Fruit fly (Drosophila melanogaster) whole organism, embryonic: ENCODE results near the gene gw.

Experiments
- Adf1 ChIP-seq: fragments of 200-800 bp; sonication (Bioruptor generic); IDR thresholded peaks from 2 replicates; pipeline ENCODE4 v1.3.6; 2022; ENCODE audit warnings: missing biosample characterization, missing genetic modification characterization
- B-H1 ChIP-seq: fragments of 200-800 bp; sonication (Bioruptor generic); IDR thresholded peaks from 3 replicates; pipeline ENCODE4 v1.3.6; 2022; ENCODE audit warnings: missing biosample characterization, missing genetic modification characterization
- BtbVII ChIP-seq: fragments of 200-800 bp; sonication (Bioruptor generic); optimal IDR thresholded peaks from 3 replicates; lab custom pipeline; 2017; ENCODE audit warnings: missing biosample characterization, mild to moderate bottlenecking, missing genetic modification characterization
- CG10267 ChIP-seq: fragments of 200-800 bp; sonication (Bioruptor generic); optimal IDR thresholded peaks from 2 replicates; lab custom pipeline; 2018; ENCODE audit warnings: missing biosample characterization, mild to moderate bottlenecking, missing genetic modification characterization, moderate library complexity
- CG10321 ChIP-seq: fragments of 200-800 bp; sonication (Bioruptor generic); IDR thresholded peaks from 2 replicates; pipeline ENCODE4 v1.3.6; 2022; ENCODE audit warnings: missing biosample characterization, missing genetic modification characterization
- CG10366 ChIP-seq: fragments of 200-800 bp; sonication (Bioruptor generic); IDR thresholded peaks from 2 replicates; pipeline ENCODE4 v1.3.6; 2022; ENCODE audit warnings: missing biosample characterization, missing genetic modification characterization
- CG10959 ChIP-seq: fragments of 200-800 bp; sonication (Bioruptor generic); IDR thresholded peaks from 2 replicates; pipeline ENCODE4 v1.3.6; 2022; ENCODE audit warnings: missing biosample characterization, missing genetic modification characterization
- CG11398 ChIP-seq: fragments of 200-800 bp; sonication (Bioruptor generic); optimal IDR thresholded peaks from 2 replicates; lab custom pipeline; 2016; ENCODE audit warnings: missing biosample characterization, missing genetic modification characterization
- CG12071 ChIP-seq: fragments of 200-800 bp; sonication (Bioruptor generic); optimal IDR thresholded peaks from 3 replicates; lab custom pipeline; 2018; ENCODE audit warnings: missing biosample characterization, mild to moderate bottlenecking, missing genetic modification characterization
- CG12155 ChIP-seq: fragments of 200-800 bp; sonication (Bioruptor generic); optimal IDR thresholded peaks from 3 replicates; lab custom pipeline; 2016; ENCODE audit warnings: missing biosample characterization, missing genetic modification characterization
- CG12942 ChIP-seq: fragments of 200-800 bp; sonication (Bioruptor generic); optimal IDR thresholded peaks from 3 replicates; lab custom pipeline; 2016; ENCODE audit warnings: missing biosample characterization, missing genetic modification characterization
- CG14710 ChIP-seq: fragments of 200-800 bp; sonication (Bioruptor generic); optimal IDR thresholded peaks from 3 replicates; lab custom pipeline; 2019; ENCODE audit warnings: missing biosample characterization, mild to moderate bottlenecking, missing genetic modification characterization, moderate library complexity
- CG14965 ChIP-seq: fragments of 200-800 bp; sonication (Bioruptor generic); optimal IDR thresholded peaks from 2 replicates; lab custom pipeline; 2016; ENCODE audit warnings: missing biosample characterization, missing genetic modification characterization, borderline replicate concordance
- CG15011 ChIP-seq: fragments of 200-800 bp; sonication (Bioruptor generic); optimal IDR thresholded peaks from 3 replicates; lab custom pipeline; 2018; ENCODE audit warnings: missing biosample characterization, mild to moderate bottlenecking, missing genetic modification characterization
- CG15269 ChIP-seq: fragments of 200-800 bp; sonication (Bioruptor generic); optimal IDR thresholded peaks from 2 replicates; lab custom pipeline; 2018; ENCODE audit warnings: missing biosample characterization, mild to moderate bottlenecking, missing genetic modification characterization, moderate library complexity
- CG15601 ChIP-seq: fragments of 200-800 bp; sonication (Bioruptor generic); optimal IDR thresholded peaks from 3 replicates; lab custom pipeline; 2019; ENCODE audit warnings: missing biosample characterization, mild to moderate bottlenecking, missing genetic modification characterization, moderate library complexity
- CG1832 ChIP-seq: fragments of 200-800 bp; sonication (Bioruptor generic); optimal IDR thresholded peaks from 2 replicates; lab custom pipeline; 2017; ENCODE audit warnings: missing biosample characterization, mild to moderate bottlenecking, missing genetic modification characterization, inconsistent platforms
- CG18619 ChIP-seq: fragments of 200-800 bp; sonication (Bioruptor generic); optimal IDR thresholded peaks from 3 replicates; lab custom pipeline; 2017; ENCODE audit warnings: missing biosample characterization, mild to moderate bottlenecking, missing genetic modification characterization
- CG2116 ChIP-seq: fragments of 200-800 bp; sonication (Bioruptor generic); optimal IDR thresholded peaks from 3 replicates; lab custom pipeline; 2018; ENCODE audit warnings: missing biosample characterization, mild to moderate bottlenecking, missing genetic modification characterization
- CG31441 ChIP-seq: fragments of 200-800 bp; sonication (Bioruptor generic); IDR thresholded peaks from 2 replicates; pipeline ENCODE4 v1.3.6; 2022; ENCODE audit warnings: missing biosample characterization, missing genetic modification characterization
- CG34376 ChIP-seq: fragments of 200-800 bp; sonication (Bioruptor generic); optimal IDR thresholded peaks from 2 replicates; lab custom pipeline; 2018; ENCODE audit warnings: missing biosample characterization, mild to moderate bottlenecking, missing genetic modification characterization
- CG34422 ChIP-seq: fragments of 200-800 bp; sonication (Bioruptor generic); IDR thresholded peaks from 3 replicates; pipeline ENCODE4 v1.3.6; 2022; ENCODE audit warnings: missing biosample characterization, missing genetic modification characterization
- CG3995 ChIP-seq: fragments of 200-800 bp; sonication (Bioruptor generic); optimal IDR thresholded peaks from 3 replicates; lab custom pipeline; 2016; ENCODE audit warnings: missing biosample characterization, missing genetic modification characterization
- CG4282 ChIP-seq: fragments of 200-800 bp; sonication (Bioruptor generic); optimal IDR thresholded peaks from 2 replicates; lab custom pipeline; 2016; ENCODE audit warnings: missing biosample characterization, missing genetic modification characterization
- CG4328 ChIP-seq: fragments of 200-800 bp; sonication (Bioruptor generic); optimal IDR thresholded peaks from 3 replicates; lab custom pipeline; 2017; ENCODE audit warnings: missing biosample characterization, missing genetic modification reagents, missing genetic modification characterization
- CG6791 ChIP-seq: fragments of 200-800 bp; sonication (Bioruptor generic); IDR thresholded peaks from 3 replicates; pipeline ENCODE4 v1.3.6; 2022; ENCODE audit warnings: missing biosample characterization, missing genetic modification characterization; ENCODE audit not compliant: partially characterized antibody
- CG7357 ChIP-seq: fragments of 200-800 bp; sonication (Bioruptor generic); IDR thresholded peaks from 3 replicates; pipeline ENCODE4 v1.3.6; 2022; ENCODE audit warnings: missing biosample characterization, missing genetic modification characterization
- Fer1 ChIP-seq: fragments of 200-800 bp; sonication (Bioruptor generic); optimal IDR thresholded peaks from 2 replicates; lab custom pipeline; 2017; ENCODE audit warnings: missing biosample characterization, mild to moderate bottlenecking, missing genetic modification characterization
- HLH4C ChIP-seq: fragments of 200-800 bp; sonication (Bioruptor generic); IDR thresholded peaks from 3 replicates; pipeline ENCODE4 v1.3.6; 2022; ENCODE audit warnings: missing biosample characterization, missing genetic modification characterization; ENCODE audit not compliant: partially characterized antibody
- Neu2 ChIP-seq: fragments of 200-800 bp; sonication (Bioruptor generic); optimal IDR thresholded peaks from 3 replicates; lab custom pipeline; 2016; ENCODE audit warnings: missing biosample characterization, missing genetic modification characterization, borderline replicate concordance
- Optix ChIP-seq: fragments of 200-800 bp; sonication (Bioruptor generic); IDR thresholded peaks from 3 replicates; pipeline ENCODE4 v1.3.6; 2022; ENCODE audit warnings: missing biosample characterization, missing genetic modification characterization
- Scr ChIP-seq: fragments of 200-800 bp; sonication (Bioruptor generic); IDR thresholded peaks from 2 replicates; pipeline ENCODE4 v1.3.6; 2022; ENCODE audit warnings: missing biosample characterization, missing genetic modification characterization; ENCODE audit not compliant: partially characterized antibody
- Sin3A ChIP-seq: fragments of >200 bp; optimal IDR thresholded peaks from 2 replicates; lab custom pipeline; 2018
- Ssrp ChIP-seq: fragments of 200-800 bp; sonication (Bioruptor generic); optimal IDR thresholded peaks from 2 replicates; lab custom pipeline; 2018; ENCODE audit warnings: missing biosample characterization, mild to moderate bottlenecking, missing genetic modification characterization, moderate library complexity
- abd-A ChIP-seq: fragments of 200-800 bp; sonication (Bioruptor generic); optimal IDR thresholded peaks from 3 replicates; lab custom pipeline; 2019; ENCODE audit warnings: missing biosample characterization, mild to moderate bottlenecking, missing genetic modification characterization, moderate library complexity
- ac ChIP-seq: fragments of 200-800 bp; sonication (Bioruptor generic); optimal IDR thresholded peaks from 3 replicates; lab custom pipeline; 2017; ENCODE audit warnings: missing biosample characterization, mild to moderate bottlenecking, missing genetic modification characterization
- az2 ChIP-seq: fragments of 200-800 bp; sonication (Bioruptor generic); optimal IDR thresholded peaks from 3 replicates; lab custom pipeline; 2016; ENCODE audit warnings: missing biosample characterization, missing genetic modification characterization
- br ChIP-seq: fragments of >200 bp; optimal IDR thresholded peaks from 2 replicates; lab custom pipeline; 2017
- btn ChIP-seq: fragments of 200-800 bp; sonication (Bioruptor generic); optimal IDR thresholded peaks from 2 replicates; lab custom pipeline; 2016; ENCODE audit warnings: missing biosample characterization, missing genetic modification characterization
- caup ChIP-seq: fragments of 200-800 bp; sonication (Bioruptor generic); optimal IDR thresholded peaks from 3 replicates; lab custom pipeline; 2017; ENCODE audit warnings: missing biosample characterization, mild to moderate bottlenecking, missing genetic modification characterization, moderate library complexity; ENCODE audit not compliant: severe bottlenecking
- chn ChIP-seq: fragments of 200-800 bp; sonication (Bioruptor generic); optimal IDR thresholded peaks from 2 replicates; lab custom pipeline; 2016; ENCODE audit warnings: missing biosample characterization, missing genetic modification characterization
- corto ChIP-seq: fragments of 200-800 bp; sonication (Bioruptor generic); optimal IDR thresholded peaks from 2 replicates; lab custom pipeline; 2016; ENCODE audit warnings: missing biosample characterization, mild to moderate bottlenecking, missing genetic modification characterization, moderate library complexity
- croc ChIP-seq: fragments of 200-800 bp; sonication (Bioruptor generic); conservative IDR thresholded peaks from 3 replicates; pipeline ENCODE4 v1.3.6; 2022; ENCODE audit warnings: missing biosample characterization, missing genetic modification characterization
- dimm ChIP-seq: fragments of 200-800 bp; sonication (Bioruptor generic); IDR thresholded peaks from 2 replicates; pipeline ENCODE4 v1.3.6; 2022; ENCODE audit warnings: missing biosample characterization, missing genetic modification characterization
- dm ChIP-seq: fragments of 200-800 bp; sonication (Bioruptor generic); optimal IDR thresholded peaks from 3 replicates; lab custom pipeline; 2016; ENCODE audit warnings: missing biosample characterization, missing genetic modification characterization
- gce ChIP-seq: fragments of 200-800 bp; sonication (Bioruptor generic); IDR thresholded peaks from 3 replicates; pipeline ENCODE4 v1.3.6; 2022; ENCODE audit warnings: missing biosample characterization, missing genetic modification characterization
- gsb-n ChIP-seq: fragments of 200-800 bp; sonication (Bioruptor generic); optimal IDR thresholded peaks from 3 replicates; lab custom pipeline; 2018; ENCODE audit warnings: missing biosample characterization, mild to moderate bottlenecking, missing genetic modification characterization
- ham ChIP-seq: fragments of 200-800 bp; sonication (Bioruptor generic); IDR thresholded peaks from 2 replicates; pipeline ENCODE4 v1.3.6; 2022; ENCODE audit warnings: missing biosample characterization, missing genetic modification characterization
- sob ChIP-seq: fragments of 200-800 bp; sonication (Bioruptor generic); IDR thresholded peaks from 2 replicates; pipeline ENCODE4 v1.3.6; 2022; ENCODE audit warnings: missing biosample characterization, missing genetic modification characterization
- stwl ChIP-seq: fragments of 200-800 bp; sonication (Bioruptor generic); optimal IDR thresholded peaks from 3 replicates; lab custom pipeline; 2018; ENCODE audit warnings: missing biosample characterization, mild to moderate bottlenecking, missing genetic modification characterization, moderate library complexity
- sug ChIP-seq: fragments of 200-800 bp; optimal IDR thresholded peaks from 2 replicates; lab custom pipeline; 2019; ENCODE audit warnings: missing biosample characterization, mild to moderate bottlenecking, missing genetic modification characterization, moderate library complexity
- ttk ChIP-seq: fragments of 200-800 bp; sonication (Bioruptor generic); IDR thresholded peaks from 2 replicates; pipeline ENCODE4 v2.1.2; 2022; ENCODE audit warnings: missing biosample characterization, missing genetic modification characterization

The gw gene

dm6 chr4:670905-671419, 10.6 kb upstream of the gw start, which contains the start of gene CG11360 (continued):
- TF ChIP-seq dimm (GFP tag; lab: Robert Waterston, UW) (no peak), stwl (tag; lab: Kevin White, UChicago) (peak; percentile 11), CG3995 (GFP tag; lab: Kevin White, UChicago) (peak; percentile 51), CG15601 (tag; lab: Kevin White, UChicago) (no peak), CG2116 (GFP tag; lab: Kevin White, UChicago) (peak; percentile 31), CG34422 (GFP tag; lab: Robert Waterston, UW) (peak; percentile 86; the same call in 2 of the 3 replicates), ham (GFP tag; lab: Robert Waterston, UW) (no peak), dm (peak; percentile 11), CG10267 (tag; lab: Kevin White, UChicago) (peak; percentile 4), CG7357 (GFP tag; lab: Robert Waterston, UW) (peak; percentile 95), Neu2 (GFP tag; lab: Kevin White, UChicago) (no peak), ac (GFP tag; lab: Kevin White, UChicago) (no peak), br (lab: Kevin White, UChicago) (no peak), sug (no peak), gce (no peak), BtbVII (GFP tag; lab: Kevin White, UChicago) (no peak), ttk (GFP tag; lab: Robert Waterston, UW) (no peak), chn (GFP tag; lab: Kevin White, UChicago) (no peak), Ssrp (tag; lab: Kevin White, UChicago) (no peak), CG6791 (peak; percentile 49; the same call in 2 of the 3 replicates), gsb-n (tag; lab: Kevin White, UChicago) (peak; percentile 83), CG14710 (tag; lab: Kevin White, UChicago) (peak; percentile 54), CG4282 (GFP tag; lab: Kevin White, UChicago) (no peak), CG12942 (GFP tag; lab: Kevin White, UChicago) (no peak), CG15011 (no peak), CG34376 (no peak), CG1832 (GFP tag; lab: Kevin White, UChicago) (no peak), CG11398 (GFP tag; lab: Kevin White, UChicago) (no peak), Scr (GFP tag; lab: Robert Waterston, UW) (peak; percentile 59), Sin3A (lab: Kevin White, UChicago) (no peak), B-H1 (GFP tag; lab: Robert Waterston, UW) (no peak), CG4328 (no peak), CG14965 (GFP tag; lab: Kevin White, UChicago) (no peak), corto (GFP tag; lab: Kevin White, UChicago) (no peak), CG15269 (no peak), CG10959 (GFP tag; lab: Robert Waterston, UW) (no peak), CG12155 (GFP tag; lab: Kevin White, UChicago) (no peak), CG18619 (GFP tag; lab: Kevin White, UChicago) (no peak), az2 (no peak), CG31441 (no peak), Adf1 (no peak), croc (GFP tag; lab: Robert Waterston, UW) (no peak), caup (GFP tag; lab: Kevin White, UChicago) (no peak), CG12071 (GFP tag; lab: Kevin White, UChicago) (no peak), CG10366 (GFP tag; lab: Robert Waterston, UW) (no peak), Optix (GFP tag; lab: Robert Waterston, UW) (no peak), CG10321 (GFP tag; lab: Robert Waterston, UW) (no peak), sob (GFP tag; lab: Robert Waterston, UW) (0 out of 2 replicates have a peak, but pooled peaks have one; percentile 12), btn (GFP tag; lab: Kevin White, UChicago) (no peak), Fer1 (GFP tag; lab: Kevin White, UChicago) (no peak), HLH4C (GFP tag; lab: Robert Waterston, UW) (no peak), abd-A (tag; lab: Kevin White, UChicago) (no peak)
